Worm (Caenorhabditis elegans): ENCODE data around the gene C55A6.7.
A peak's percentile ranks its signal among the peaks of the same experiment; 100 is the strongest.

The C55A6.7 gene

ce11 chrV:11533365-11533949 lies 13.1 kb upstream of the C55A6.7 start:
- no peak for TF ChIP-seq ama-1 (optimal IDR thresholded peaks at IDR 0.05)
- TF ChIP-seq ceh-13 (GFP tag; optimal IDR thresholded peaks at IDR 0.05) = no peak
- no peak for TF ChIP-seq F13C5.2 (tag; optimal IDR thresholded peaks at IDR 0.05)
- TF ChIP-seq B0310.2 (tag; optimal IDR thresholded peaks at IDR 0.05) = no peak
- no peak for TF ChIP-seq flt-1 (GFP tag; IDR thresholded peaks at IDR 0.05)
- no peak for TF ChIP-seq ceh-36 (tag; optimal IDR thresholded peaks at IDR 0.05)
- TF ChIP-seq ets-7 (tag; optimal IDR thresholded peaks at IDR 0.05) = no peak
- TF ChIP-seq hmg-4 (GFP tag; optimal IDR thresholded peaks at IDR 0.05) = no peak
- no peak for TF ChIP-seq hnd-1 (tag; optimal IDR thresholded peaks at IDR 0.05)

DNA sequence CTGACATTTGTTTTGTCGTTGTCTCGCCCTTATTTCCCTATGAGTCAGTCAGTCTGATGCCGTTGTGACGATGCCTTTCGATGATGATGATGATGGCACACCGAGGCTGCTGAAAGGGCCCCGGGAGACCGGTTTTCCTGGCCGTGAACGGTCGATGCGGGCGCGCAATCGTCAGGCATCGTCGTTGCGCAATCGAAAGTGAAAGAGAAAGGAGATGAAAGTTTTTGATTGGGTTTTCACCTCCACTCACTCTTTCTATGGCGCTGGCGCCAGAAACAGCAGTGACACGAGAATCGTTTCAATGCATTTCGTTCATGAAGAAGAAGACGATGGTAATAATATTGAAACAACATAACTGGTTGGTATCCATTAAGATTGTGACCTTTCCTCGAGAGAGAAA lies 12.6 kb upstream of the C55A6.7 start:
- TF ChIP-seq ceh-36 (tag; optimal IDR thresholded peaks at IDR 0.05) (no peak), hmg-4 (GFP tag; optimal IDR thresholded peaks at IDR 0.05) (no peak), tbx-11 (GFP tag; IDR thresholded peaks at IDR 0.05) (no peak), sea-1 (GFP tag; conservative IDR thresholded peaks at IDR 0.05) (no peak), ama-1 (optimal IDR thresholded peaks at IDR 0.05) (no peak), hnd-1 (tag; optimal IDR thresholded peaks at IDR 0.05) (no peak), ceh-13 (GFP tag; optimal IDR thresholded peaks at IDR 0.05) (no peak), ets-7 (tag; optimal IDR thresholded peaks at IDR 0.05) (no peak), B0310.2 (tag; optimal IDR thresholded peaks at IDR 0.05) (no peak)

- TF ChIP-seq ceh-36 (tag; optimal IDR thresholded peaks at IDR 0.05) = no peak
- no peak for TF ChIP-seq hnd-1 (tag; optimal IDR thresholded peaks at IDR 0.05)
- no peak for TF ChIP-seq F13C5.2 (tag; optimal IDR thresholded peaks at IDR 0.05)
- TF ChIP-seq tbx-37 (GFP tag; conservative IDR thresholded peaks at IDR 0.05) = no peak
- TF ChIP-seq pes-1 (GFP tag; IDR thresholded peaks at IDR 0.05) = no peak
- TF ChIP-seq tbx-11 (GFP tag; IDR thresholded peaks at IDR 0.05) = no peak
- no peak for TF ChIP-seq ets-7 (tag; optimal IDR thresholded peaks at IDR 0.05)
- no peak for TF ChIP-seq sea-1 (GFP tag; conservative IDR thresholded peaks at IDR 0.05)
- no peak for TF ChIP-seq aly-1 (tag; optimal IDR thresholded peaks at IDR 0.05)
- TF ChIP-seq scrt-1 (GFP tag; IDR thresholded peaks at IDR 0.05) = no peak
These were observed 12.2 kb upstream of the C55A6.7 start for ce11 chrV:11532535-11532853.

DNA sequence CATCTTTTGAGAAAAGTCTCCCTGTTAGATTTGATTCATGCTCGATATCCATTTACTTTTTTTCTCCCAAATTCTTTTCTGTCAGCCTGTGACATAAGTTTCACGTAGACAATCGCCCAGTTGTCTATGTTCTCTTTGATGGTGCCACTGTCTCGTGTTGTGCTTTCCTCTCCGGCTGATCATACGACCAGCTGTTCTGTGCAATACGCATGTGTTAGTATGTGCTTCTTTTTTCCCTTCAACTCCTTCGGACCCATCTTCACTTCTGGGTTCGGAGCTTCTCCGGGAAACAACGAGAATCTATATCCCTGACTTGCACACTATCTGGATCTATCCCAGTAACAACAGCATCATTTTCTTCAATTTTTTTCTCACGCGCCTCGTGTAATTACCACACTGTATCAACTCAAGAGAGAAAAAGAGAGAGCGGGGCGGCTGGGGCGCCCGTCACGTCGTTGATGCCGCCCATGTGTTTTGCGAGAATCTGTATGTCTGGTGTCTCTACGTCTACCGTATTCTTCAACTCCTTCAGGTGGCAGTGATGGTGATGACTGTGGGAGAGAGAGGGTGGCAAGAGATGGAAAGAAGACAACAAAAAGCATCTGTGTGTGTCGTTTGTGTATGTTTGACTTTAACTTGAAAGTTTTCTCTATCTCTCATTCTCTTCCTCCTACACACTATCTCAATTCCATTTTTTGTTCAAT lies 11.7 kb upstream of the C55A6.7 start:
- TF ChIP-seq hmg-4 (GFP tag; optimal IDR thresholded peaks at IDR 0.05) (peak; percentile 60), scrt-1 (GFP tag; IDR thresholded peaks at IDR 0.05) (no peak)

- no peak for TF ChIP-seq B0310.2 (tag; optimal IDR thresholded peaks at IDR 0.05)
- no peak for TF ChIP-seq sea-1 (GFP tag; conservative IDR thresholded peaks at IDR 0.05)
- TF ChIP-seq pes-1 (GFP tag; IDR thresholded peaks at IDR 0.05) = no peak
- TF ChIP-seq tra-4 (tag; optimal IDR thresholded peaks at IDR 0.05) = no peak
- TF ChIP-seq ceh-13 (GFP tag; optimal IDR thresholded peaks at IDR 0.05) = no peak
- TF ChIP-seq flt-1 (GFP tag; IDR thresholded peaks at IDR 0.05) = no peak
- no peak for TF ChIP-seq scrt-1 (GFP tag; IDR thresholded peaks at IDR 0.05)
- no peak for TF ChIP-seq ama-1 (optimal IDR thresholded peaks at IDR 0.05)
- TF ChIP-seq F13C5.2 (tag; optimal IDR thresholded peaks at IDR 0.05) = no peak
- TF ChIP-seq ets-7 (tag; optimal IDR thresholded peaks at IDR 0.05) = no peak
- no peak for TF ChIP-seq aly-1 (tag; optimal IDR thresholded peaks at IDR 0.05)
- TF ChIP-seq hnd-1 (tag; optimal IDR thresholded peaks at IDR 0.05) = no peak
- no peak for TF ChIP-seq tbx-11 (GFP tag; IDR thresholded peaks at IDR 0.05)
- TF ChIP-seq tbx-37 (GFP tag; conservative IDR thresholded peaks at IDR 0.05) = no peak
- no peak for TF ChIP-seq hmbx-1 (tag; optimal IDR thresholded peaks at IDR 0.05)
- no peak for TF ChIP-seq hmg-4 (GFP tag; optimal IDR thresholded peaks at IDR 0.05)
- TF ChIP-seq ceh-36 (tag; optimal IDR thresholded peaks at IDR 0.05) = no peak
These were observed 10.8 kb upstream of the C55A6.7 start for ce11 chrV:11531100-11531499.

ce11 chrV:11529541-11529940 lies 9.2 kb upstream of the C55A6.7 start:
- TF ChIP-seq flt-1 (GFP tag; IDR thresholded peaks at IDR 0.05) = no peak
- TF ChIP-seq B0310.2 (tag; optimal IDR thresholded peaks at IDR 0.05) = no peak
- no peak for TF ChIP-seq pes-1 (GFP tag; IDR thresholded peaks at IDR 0.05)
- no peak for TF ChIP-seq ets-7 (tag; optimal IDR thresholded peaks at IDR 0.05)
- TF ChIP-seq ceh-36 (tag; optimal IDR thresholded peaks at IDR 0.05) = no peak
- TF ChIP-seq aly-1 (tag; optimal IDR thresholded peaks at IDR 0.05) = no peak
- no peak for TF ChIP-seq tbx-37 (GFP tag; conservative IDR thresholded peaks at IDR 0.05)
- TF ChIP-seq hnd-1 (tag; optimal IDR thresholded peaks at IDR 0.05) = no peak
- no peak for TF ChIP-seq ama-1 (optimal IDR thresholded peaks at IDR 0.05)
- TF ChIP-seq F13C5.2 (tag; optimal IDR thresholded peaks at IDR 0.05) = no peak

DNA sequence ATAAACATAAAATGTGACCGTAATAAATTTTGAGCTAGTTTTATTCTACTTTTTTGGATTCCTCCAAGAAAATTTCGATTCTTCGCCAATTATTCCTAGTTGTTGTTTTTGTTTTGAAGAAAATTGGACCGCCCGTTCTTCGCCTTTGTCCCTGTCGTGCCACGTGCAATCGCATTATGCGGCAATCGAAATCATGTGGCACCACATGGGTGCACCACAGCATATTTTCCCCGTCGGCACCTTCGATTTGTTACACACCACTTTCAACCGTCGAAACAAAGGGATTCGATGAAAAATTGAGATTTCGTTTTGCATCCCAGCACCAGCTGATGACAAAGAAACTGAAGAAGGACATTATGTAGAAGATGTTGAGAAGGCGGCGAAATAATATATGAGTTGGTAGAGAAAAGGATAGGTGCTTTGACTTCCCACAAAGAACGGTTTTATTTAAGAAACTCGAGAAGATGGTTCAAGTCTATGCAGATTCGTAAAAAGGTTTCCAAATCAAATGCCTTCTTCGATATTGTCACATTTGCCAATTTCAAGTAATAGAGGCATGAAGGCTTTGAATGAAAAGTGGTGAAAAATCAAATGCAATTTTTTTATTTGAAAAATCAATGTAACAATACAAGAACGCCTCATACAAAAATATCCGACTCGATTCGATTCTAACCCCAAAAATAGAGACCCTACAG lies 8.4 kb upstream of the C55A6.7 start:
- TF ChIP-seq sea-1 (GFP tag; conservative IDR thresholded peaks at IDR 0.05) (no peak), ama-1 (optimal IDR thresholded peaks at IDR 0.05) (no peak), tbx-11 (GFP tag; IDR thresholded peaks at IDR 0.05) (no peak), scrt-1 (GFP tag; IDR thresholded peaks at IDR 0.05) (0 out of 2 replicates have a peak, but pooled peaks have one; percentile 26)

- TF ChIP-seq ets-7 (tag; optimal IDR thresholded peaks at IDR 0.05) (no peak), ceh-13 (GFP tag; optimal IDR thresholded peaks at IDR 0.05) (no peak), tra-4 (tag; optimal IDR thresholded peaks at IDR 0.05) (no peak), ceh-36 (tag; optimal IDR thresholded peaks at IDR 0.05) (no peak)
These were observed 7.2 kb upstream of the C55A6.7 start, which contains the start of gene ccch-1 for ce11 chrV:11527531-11527930. Gene ccch-1, plus strand, starts transcription at chrV:11527831.

All from whole organism, early embryonic.